Fruit fly (Drosophila melanogaster) whole organism, embryonic: ENCODE measurements around the gene CG17646.

Source experiments
- BtbVII ChIP-seq: fragments of 200-800 bp; sonication (Bioruptor generic); optimal IDR thresholded peaks from 3 replicates; lab custom pipeline; 2017; ENCODE audit warnings: missing biosample characterization, mild to moderate bottlenecking, missing genetic modification characterization
- CG10267 ChIP-seq: fragments of 200-800 bp; sonication (Bioruptor generic); optimal IDR thresholded peaks from 2 replicates; lab custom pipeline; 2018; ENCODE audit warnings: missing biosample characterization, mild to moderate bottlenecking, missing genetic modification characterization, moderate library complexity
- CG10431 ChIP-seq: fragments of 200-800 bp; sonication (Bioruptor generic); optimal IDR thresholded peaks from 3 replicates; lab custom pipeline; 2018; ENCODE audit warnings: missing biosample characterization, mild to moderate bottlenecking, missing genetic modification characterization
- CG11398 ChIP-seq: fragments of 200-800 bp; sonication (Bioruptor generic); optimal IDR thresholded peaks from 2 replicates; lab custom pipeline; 2016; ENCODE audit warnings: missing biosample characterization, missing genetic modification characterization
- CG12744 ChIP-seq: fragments of 200-800 bp; sonication (Bioruptor generic); optimal IDR thresholded peaks from 2 replicates; lab custom pipeline; 2016; ENCODE audit warnings: missing biosample characterization, missing genetic modification characterization
- CG13287 ChIP-seq: fragments of 200-800 bp; sonication (Bioruptor generic); IDR thresholded peaks from 2 replicates; pipeline ENCODE4 v1.3.6; 2022; ENCODE audit warnings: missing biosample characterization, missing genetic modification characterization; ENCODE audit not compliant: partially characterized antibody
- CG1647 ChIP-seq: fragments of 200-800 bp; sonication (Bioruptor generic); optimal IDR thresholded peaks from 3 replicates; lab custom pipeline; 2016; ENCODE audit warnings: missing biosample characterization, missing genetic modification characterization
- CG17385 ChIP-seq: fragments of 200-800 bp; sonication (Bioruptor generic); optimal IDR thresholded peaks from 3 replicates; lab custom pipeline; 2018; ENCODE audit warnings: missing biosample characterization, mild to moderate bottlenecking, missing genetic modification characterization
- CG2678 ChIP-seq: fragments of 200-800 bp; sonication (Bioruptor generic); optimal IDR thresholded peaks from 3 replicates; lab custom pipeline; 2019; ENCODE audit warnings: missing biosample characterization, mild to moderate bottlenecking, missing genetic modification characterization, moderate library complexity
- CG43689 ChIP-seq: fragments of 200-800 bp; sonication (Bioruptor generic); IDR thresholded peaks from 2 replicates; pipeline ENCODE4 v1.3.6; 2022; ENCODE audit warnings: missing biosample characterization, missing genetic modification characterization
- CG6272 ChIP-seq: fragments of 200-800 bp; sonication (Bioruptor generic); IDR thresholded peaks from 2 replicates; pipeline ENCODE4 v1.3.6; 2022; ENCODE audit warnings: missing biosample characterization, missing genetic modification characterization
- CG6654 ChIP-seq: fragments of 200-800 bp; sonication (Bioruptor generic); optimal IDR thresholded peaks from 2 replicates; lab custom pipeline; 2017; ENCODE audit warnings: missing biosample characterization, mild to moderate bottlenecking, missing genetic modification characterization
- CG7372 ChIP-seq: fragments of 200-800 bp; sonication (Bioruptor generic); IDR thresholded peaks from 2 replicates; pipeline ENCODE4 v1.3.6; 2022; ENCODE audit warnings: missing biosample characterization, missing genetic modification characterization
- CG8281 ChIP-seq: fragments of 200-800 bp; sonication (Bioruptor generic); optimal IDR thresholded peaks from 2 replicates; lab custom pipeline; 2018; ENCODE audit warnings: missing biosample characterization, mild to moderate bottlenecking, missing genetic modification characterization, moderate library complexity
- CG8290 ChIP-seq, 3 experiments: fragments of 200-800 bp; sonication (Bioruptor generic); optimal IDR thresholded peaks; 2 replicates each; lab custom pipeline; 2016 to 2019; ENCODE audit warnings: missing biosample characterization in 3 of 3, missing genetic modification characterization in 3 of 3, mild to moderate bottlenecking in 2 of 3, moderate library complexity in 1 of 3
- CG8388 ChIP-seq: fragments of 200-800 bp; sonication (Bioruptor generic); optimal IDR thresholded peaks from 2 replicates; lab custom pipeline; 2019; ENCODE audit warnings: missing biosample characterization, mild to moderate bottlenecking, missing genetic modification characterization, moderate library complexity
- CG9437 ChIP-seq: fragments of 200-800 bp; sonication (Bioruptor generic); optimal IDR thresholded peaks from 2 replicates; lab custom pipeline; 2018; ENCODE audit warnings: missing biosample characterization, mild to moderate bottlenecking, missing genetic modification characterization
- CG9817 ChIP-seq: fragments of 200-800 bp; sonication (Bioruptor generic); optimal IDR thresholded peaks from 2 replicates; lab custom pipeline; 2018; ENCODE audit warnings: missing biosample characterization, mild to moderate bottlenecking, missing genetic modification characterization, moderate library complexity
- Camta ChIP-seq: fragments of 200-800 bp; sonication (Bioruptor generic); optimal IDR thresholded peaks from 2 replicates; lab custom pipeline; 2016; ENCODE audit warnings: missing biosample characterization, missing genetic modification characterization
- Chrac-16 ChIP-seq: fragments of 200-800 bp; sonication (Bioruptor generic); optimal IDR thresholded peaks from 3 replicates; lab custom pipeline; 2016; ENCODE audit warnings: missing biosample characterization, missing genetic modification characterization
- Dp ChIP-seq: fragments of 200-800 bp; sonication (Bioruptor generic); optimal IDR thresholded peaks from 2 replicates; lab custom pipeline; 2018; ENCODE audit warnings: missing biosample characterization, mild to moderate bottlenecking, missing genetic modification characterization, moderate library complexity
- H15 ChIP-seq: fragments of 200-800 bp; sonication (Bioruptor generic); IDR thresholded peaks from 3 replicates; pipeline ENCODE4 v1.3.6; 2022; ENCODE audit warnings: missing biosample characterization, missing genetic modification characterization
- Hey ChIP-seq: fragments of 200-800 bp; sonication (Bioruptor generic); optimal IDR thresholded peaks from 3 replicates; lab custom pipeline; 2018; ENCODE audit warnings: missing biosample characterization, mild to moderate bottlenecking, missing genetic modification characterization
- Hr3 ChIP-seq: fragments of 200-800 bp; sonication (Bioruptor generic); optimal IDR thresholded peaks from 3 replicates; lab custom pipeline; 2016; ENCODE audit warnings: missing biosample characterization, missing genetic modification characterization
- Hr51 ChIP-seq, 2 experiments: fragments of 200-800 bp; sonication (Bioruptor generic); optimal IDR thresholded peaks; 2 replicates in 1 of 2; 3 replicates in 1 of 2; lab custom pipeline; 2016 to 2018; ENCODE audit warnings: missing biosample characterization in 2 of 2, missing genetic modification characterization in 2 of 2, mild to moderate bottlenecking in 1 of 2, moderate library complexity in 1 of 2
- Nf-YA ChIP-seq: fragments of 200-800 bp; sonication (Bioruptor generic); IDR thresholded peaks from 2 replicates; pipeline ENCODE4 v1.3.6; 2022; ENCODE audit warnings: missing biosample characterization, missing genetic modification characterization
- Spps ChIP-seq: fragments of 200-800 bp; sonication (Bioruptor generic); optimal IDR thresholded peaks from 2 replicates; lab custom pipeline; 2018; ENCODE audit warnings: missing biosample characterization, mild to moderate bottlenecking, missing genetic modification characterization
- YL-1 ChIP-seq: fragments of 200-800 bp; sonication (Bioruptor generic); optimal IDR thresholded peaks from 3 replicates; lab custom pipeline; 2017; ENCODE audit warnings: missing biosample characterization, mild to moderate bottlenecking, missing genetic modification characterization
- ato ChIP-seq: fragments of 200-800 bp; sonication (Bioruptor generic); IDR thresholded peaks from 2 replicates; pipeline ENCODE4 v1.3.6; 2022; ENCODE audit warnings: missing biosample characterization, missing genetic modification characterization; ENCODE audit not compliant: partially characterized antibody
- corto ChIP-seq: fragments of 200-800 bp; sonication (Bioruptor generic); optimal IDR thresholded peaks from 2 replicates; lab custom pipeline; 2016; ENCODE audit warnings: missing biosample characterization, mild to moderate bottlenecking, missing genetic modification characterization, moderate library complexity
- croc ChIP-seq: fragments of 200-800 bp; sonication (Bioruptor generic); conservative IDR thresholded peaks from 3 replicates; pipeline ENCODE4 v1.3.6; 2022; ENCODE audit warnings: missing biosample characterization, missing genetic modification characterization
- fd102C ChIP-seq: fragments of 200-800 bp; sonication (Bioruptor generic); optimal IDR thresholded peaks from 2 replicates; lab custom pipeline; 2018; ENCODE audit warnings: missing biosample characterization, mild to moderate bottlenecking, missing genetic modification characterization, moderate library complexity
- fd96Cb ChIP-seq: fragments of 200-800 bp; sonication (Bioruptor generic); optimal IDR thresholded peaks from 2 replicates; lab custom pipeline; 2018; ENCODE audit warnings: missing biosample characterization, mild to moderate bottlenecking, missing genetic modification characterization, moderate library complexity
- fru ChIP-seq: fragments of >200 bp; optimal IDR thresholded peaks from 2 replicates; lab custom pipeline; 2017
- grau ChIP-seq: fragments of 200-800 bp; optimal IDR thresholded peaks from 3 replicates; lab custom pipeline; 2019; ENCODE audit warnings: missing biosample characterization, mild to moderate bottlenecking, missing genetic modification characterization, moderate library complexity
- hb ChIP-seq: fragments of 200-800 bp; sonication (Bioruptor generic); IDR thresholded peaks from 3 replicates; pipeline ENCODE4 v1.3.6; 2022; ENCODE audit warnings: missing biosample characterization, missing genetic modification characterization; ENCODE audit not compliant: partially characterized antibody
- kah ChIP-seq: fragments of 200-800 bp; sonication (Bioruptor generic); optimal IDR thresholded peaks from 2 replicates; lab custom pipeline; 2018; ENCODE audit warnings: missing biosample characterization, mild to moderate bottlenecking, missing genetic modification characterization
- ken ChIP-seq: fragments of 200-800 bp; sonication (Bioruptor generic); IDR thresholded peaks from 3 replicates; pipeline ENCODE4 v1.3.6; 2022; ENCODE audit warnings: missing biosample characterization, missing genetic modification characterization
- odd ChIP-seq: fragments of 200-800 bp; sonication (Bioruptor generic); optimal IDR thresholded peaks from 2 replicates; lab custom pipeline; 2017; ENCODE audit warnings: missing biosample characterization, mild to moderate bottlenecking, missing genetic modification characterization
- pfk ChIP-seq: fragments of 200-800 bp; sonication (Bioruptor generic); optimal IDR thresholded peaks from 2 replicates; lab custom pipeline; 2018; ENCODE audit warnings: missing biosample characterization, mild to moderate bottlenecking, missing genetic modification characterization, moderate library complexity
- sd ChIP-seq: fragments of 200-800 bp; sonication (Bioruptor generic); optimal IDR thresholded peaks from 3 replicates; lab custom pipeline; 2018; ENCODE audit warnings: missing biosample characterization, mild to moderate bottlenecking, missing genetic modification characterization, moderate library complexity
- sisA ChIP-seq: fragments of 200-800 bp; sonication (Bioruptor generic); IDR thresholded peaks from 2 replicates; pipeline ENCODE4 v1.3.6; 2022; ENCODE audit warnings: missing biosample characterization, missing genetic modification characterization
- so ChIP-seq: fragments of 200-800 bp; sonication (Bioruptor generic); IDR thresholded peaks from 3 replicates; pipeline ENCODE4 v1.3.6; 2022; ENCODE audit warnings: missing biosample characterization, missing genetic modification characterization
- sr ChIP-seq: fragments of 200-800 bp; sonication (Bioruptor generic); IDR thresholded peaks from 3 replicates; pipeline ENCODE4 v1.3.6; 2022; ENCODE audit warnings: missing biosample characterization, missing genetic modification characterization
- tin ChIP-seq: fragments of 200-800 bp; sonication (Bioruptor generic); optimal IDR thresholded peaks from 3 replicates; lab custom pipeline; 2016; ENCODE audit warnings: missing biosample characterization, missing genetic modification characterization
- twi ChIP-seq: fragments of 200-800 bp; optimal IDR thresholded peaks from 2 replicates; lab custom pipeline; 2019; ENCODE audit warnings: missing biosample characterization, mild to moderate bottlenecking, missing genetic modification characterization, moderate library complexity
- unpg ChIP-seq: fragments of 200-800 bp; sonication (Bioruptor generic); optimal IDR thresholded peaks from 3 replicates; lab custom pipeline; 2018; ENCODE audit warnings: missing biosample characterization, mild to moderate bottlenecking, missing genetic modification characterization, moderate library complexity
- wdn ChIP-seq: fragments of 200-800 bp; sonication (Bioruptor generic); IDR thresholded peaks from 2 replicates; pipeline ENCODE4 v1.3.6; 2022; ENCODE audit warnings: missing biosample characterization, missing genetic modification characterization

The CG17646 gene

dm6 chr2L:1727826-1728619 lies 4.3 kb upstream of the CG17646 start (continued):
- TF ChIP-seq CG10431 (GFP tag; lab: Kevin White, UChicago), result peak; percentile 98
- peak; percentile 97 for TF ChIP-seq BtbVII
- peak; percentile 86 for TF ChIP-seq CG12744
- TF ChIP-seq kah (GFP tag; lab: Kevin White, UChicago), result peak; percentile 80
- TF ChIP-seq Hr3 (GFP tag; lab: Kevin White, UChicago), result peak; percentile 97
- TF ChIP-seq ato (GFP tag; lab: Robert Waterston, UW), result peak; percentile 56; the same call in 1 of the 2 replicates
- peak; percentile 98 for TF ChIP-seq twi (tag; lab: Kevin White, UChicago)
- peak; percentile 98 for TF ChIP-seq unpg
- peak; percentile 90 to 98 for TF ChIP-seq Hr51 (GFP tag; optimal IDR thresholded peaks at IDR 0.05; lab: Kevin White, UChicago)
- peak; percentile 97 for TF ChIP-seq CG17385 (GFP tag; lab: Kevin White, UChicago)
- peak; percentile 97 for TF ChIP-seq corto
- TF ChIP-seq CG8388 (GFP tag; lab: Kevin White, UChicago), result peak; percentile 97
- TF ChIP-seq CG1647 (GFP tag; lab: Kevin White, UChicago), result peak; percentile 81
- peak; percentile 98 for TF ChIP-seq CG7372 (GFP tag; lab: Robert Waterston, UW)
- peak; percentile 99 for TF ChIP-seq odd
- TF ChIP-seq Hey (tag; lab: Kevin White, UChicago), result peak; percentile 88
- peak; percentile 96 for TF ChIP-seq CG6272 (GFP tag; lab: Robert Waterston, UW)
- TF ChIP-seq sr (GFP tag; lab: Robert Waterston, UW), result peak; percentile 62; the same call in 2 of the 3 replicates
- peak; percentile 93 for TF ChIP-seq CG9437
- peak; percentile 92 for TF ChIP-seq Nf-YA (GFP tag; lab: Robert Waterston, UW)
- TF ChIP-seq grau (tag; lab: Kevin White, UChicago), result peak; percentile 98
- TF ChIP-seq sd (tag; lab: Kevin White, UChicago), result peak; percentile 96
- TF ChIP-seq sisA (GFP tag; lab: Robert Waterston, UW), result peak; percentile 95
- peak; percentile 11 for TF ChIP-seq Dp
- TF ChIP-seq tin, result peak; percentile 97
- TF ChIP-seq so (GFP tag; lab: Robert Waterston, UW), result peak; percentile 97
- peak; percentile 91 for TF ChIP-seq CG10267 (tag; lab: Kevin White, UChicago)
- no peak for TF ChIP-seq fru (lab: Kevin White, UChicago)
- TF ChIP-seq Camta (GFP tag; lab: Kevin White, UChicago), result peak; percentile 81
- TF ChIP-seq wdn (GFP tag; lab: Robert Waterston, UW), result peak; percentile 94
- peak; percentile 69 for TF ChIP-seq CG11398 (GFP tag; lab: Kevin White, UChicago)
- peak; percentile 92; the same call in 2 of the 3 replicates for TF ChIP-seq ken (GFP tag; lab: Robert Waterston, UW)
- TF ChIP-seq H15 (GFP tag; lab: Robert Waterston, UW), result peak; percentile 95
- peak; percentile 69 for TF ChIP-seq CG6654 (GFP tag; lab: Kevin White, UChicago)
- TF ChIP-seq CG8281, result peak; percentile 83
- TF ChIP-seq Spps (tag; lab: Kevin White, UChicago), result peak; percentile 84
- TF ChIP-seq hb (GFP tag; lab: Robert Waterston, UW), result peak; percentile 80
- peak; percentile 67 for TF ChIP-seq fd102C
- TF ChIP-seq croc (GFP tag; lab: Robert Waterston, UW), result peak; percentile 96
- peak; percentile 99 for TF ChIP-seq CG9817 (tag; lab: Kevin White, UChicago)
- TF ChIP-seq Chrac-16 (GFP tag; lab: Kevin White, UChicago), result peak; percentile 95
- TF ChIP-seq fd96Cb, result peak; percentile 93
- peak; percentile 57 for TF ChIP-seq CG8290 (GFP tag; optimal IDR thresholded peaks at IDR 0.05; lab: Kevin White, UChicago)
- TF ChIP-seq CG8290 (tag; optimal IDR thresholded peaks at IDR 0.05; lab: Kevin White, UChicago), result peak; percentile 77 to 95
- TF ChIP-seq CG13287 (GFP tag; lab: Robert Waterston, UW), result peak; percentile 98
- TF ChIP-seq CG2678 (tag; lab: Kevin White, UChicago), result peak; percentile 98
- peak; percentile 63 for TF ChIP-seq pfk (GFP tag; lab: Kevin White, UChicago)
- peak; percentile 89 for TF ChIP-seq CG43689 (GFP tag; lab: Robert Waterston, UW)
- TF ChIP-seq YL-1 (GFP tag; lab: Kevin White, UChicago), result peak; percentile 98
